Fruit fly (Drosophila melanogaster): Measurements from ENCODE around the gene heca.

The heca gene

DNA sequence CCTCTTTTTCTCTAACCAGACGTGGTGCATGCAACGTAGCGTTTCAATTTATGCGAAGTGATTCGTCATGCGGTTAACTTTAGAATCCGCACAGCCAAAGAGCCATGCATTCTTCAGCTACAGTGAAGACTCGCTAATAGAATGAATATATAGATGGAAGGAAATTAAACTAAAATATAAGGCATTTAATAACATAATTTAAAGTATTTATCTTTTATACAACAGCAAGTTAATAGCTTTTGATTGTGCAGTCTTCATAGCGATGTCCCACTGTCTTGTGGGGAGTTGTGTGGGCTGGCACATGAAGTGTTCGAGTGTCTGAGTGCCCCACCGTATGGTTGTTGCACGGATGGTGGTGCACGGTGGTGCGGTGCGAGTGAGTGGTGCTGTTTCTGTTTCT, 12.3 kb upstream of the heca start (continued):
- TF ChIP-seq twi (tag; optimal IDR thresholded peaks at IDR 0.05): peak; percentile 43
- no peak for TF ChIP-seq z (GFP tag; IDR thresholded peaks at IDR 0.05)
- no peak for TF ChIP-seq bowl (GFP tag; IDR thresholded peaks at IDR 0.05)
- TF ChIP-seq tin (GFP tag; optimal IDR thresholded peaks at IDR 0.05): peak; percentile 29
- no peak for TF ChIP-seq pita (GFP tag; optimal IDR thresholded peaks at IDR 0.05)
- TF ChIP-seq dmrt11E (tag; optimal IDR thresholded peaks at IDR 0.05): peak; percentile 69
- TF ChIP-seq Gug (GFP tag; IDR thresholded peaks at IDR 0.05): peak; percentile 32; the same call in 2 of the 4 replicates
- TF ChIP-seq Doc2 (GFP tag; IDR thresholded peaks at IDR 0.05): no peak
- TF ChIP-seq Ravus (GFP tag; IDR thresholded peaks at IDR 0.05): no peak
- TF ChIP-seq D19A (tag; optimal IDR thresholded peaks at IDR 0.05): no peak
- no peak for TF ChIP-seq CG8089 (GFP tag; optimal IDR thresholded peaks at IDR 0.05)
- TF ChIP-seq so (GFP tag; IDR thresholded peaks at IDR 0.05): 0 out of 3 replicates have a peak, but pooled peaks have one; percentile 13
- no peak for TF ChIP-seq aop (GFP tag; IDR thresholded peaks at IDR 0.05)
- TF ChIP-seq Ets65A (GFP tag): peak; percentile 88
- TF ChIP-seq gem (tag; optimal IDR thresholded peaks at IDR 0.05): peak; percentile 70
- no peak for TF ChIP-seq Spps (tag; optimal IDR thresholded peaks at IDR 0.05)
- peak; percentile 28; the same call in 1 of the 2 replicates for TF ChIP-seq CG7372 (GFP tag; IDR thresholded peaks at IDR 0.05)
- TF ChIP-seq wor (GFP tag; IDR thresholded peaks at IDR 0.05): peak; percentile 25; the same call in 1 of the 2 replicates
- TF ChIP-seq CG10979 (tag; optimal IDR thresholded peaks at IDR 0.05): peak; percentile 63
- TF ChIP-seq GATAe (GFP tag; conservative IDR thresholded peaks at IDR 0.05): no peak
- TF ChIP-seq lmd (GFP tag; IDR thresholded peaks at IDR 0.05): peak; percentile 58
- TF ChIP-seq CG12769 (tag; optimal IDR thresholded peaks at IDR 0.05): peak; percentile 56
- peak; percentile 72 for TF ChIP-seq oc (tag; optimal IDR thresholded peaks at IDR 0.05)
- TF ChIP-seq gce (GFP tag; IDR thresholded peaks at IDR 0.05): peak; percentile 44; the same call in 1 of the 3 replicates
- TF ChIP-seq C15 (GFP tag; IDR thresholded peaks at IDR 0.05): no peak
- TF ChIP-seq mirr (GFP tag; optimal IDR thresholded peaks at IDR 0.05): no peak
- no peak for TF ChIP-seq nerfin-2 (GFP tag; IDR thresholded peaks at IDR 0.05; ENCODE audit: partially characterized antibody)
- TF ChIP-seq run (tag; optimal IDR thresholded peaks at IDR 0.05): no peak
- TF ChIP-seq CG17912 (GFP tag; optimal IDR thresholded peaks at IDR 0.05): no peak
- TF ChIP-seq NC2β (GFP tag; optimal IDR thresholded peaks at IDR 0.05): no peak
- TF ChIP-seq CG10431 (GFP tag; optimal IDR thresholded peaks at IDR 0.05): peak; percentile 31
- no peak for TF ChIP-seq CG8944 (GFP tag; optimal IDR thresholded peaks at IDR 0.05)
- TF ChIP-seq CG12659 (GFP tag; optimal IDR thresholded peaks at IDR 0.05): peak; percentile 14
- no peak for TF ChIP-seq CG15696 (tag; optimal IDR thresholded peaks at IDR 0.05)
- 0 out of 3 replicates have a peak, but pooled peaks have one; percentile 47 for TF ChIP-seq jigr1 (GFP tag; IDR thresholded peaks at IDR 0.05)
- no peak for TF ChIP-seq CG42726 (GFP tag; IDR thresholded peaks at IDR 0.05; ENCODE audit: partially characterized antibody)
- TF ChIP-seq Dip2 (GFP tag; IDR thresholded peaks at IDR 0.05): no peak
- TF ChIP-seq Meics (GFP tag; optimal IDR thresholded peaks at IDR 0.05): no peak
- TF ChIP-seq CG10654 (GFP tag; optimal IDR thresholded peaks at IDR 0.05): peak; percentile 14
- no peak for TF ChIP-seq Sry-δ (GFP tag; optimal IDR thresholded peaks at IDR 0.05)
- TF ChIP-seq CG16813 (GFP tag; IDR thresholded peaks at IDR 0.05; ENCODE audit: partially characterized antibody): no peak
- no peak for TF ChIP-seq CG3847 (GFP tag; IDR thresholded peaks at IDR 0.05)
- TF ChIP-seq Sox102F (GFP tag; optimal IDR thresholded peaks at IDR 0.05): peak; percentile 79
- TF ChIP-seq Stat92E (GFP tag; optimal IDR thresholded peaks at IDR 0.05): no peak
- TF ChIP-seq CG5245 (GFP tag; optimal IDR thresholded peaks at IDR 0.05): peak; percentile 42
- TF ChIP-seq Asciz (GFP tag; optimal IDR thresholded peaks at IDR 0.05): no peak
- peak; percentile 71 for TF ChIP-seq dmrt99B (tag; optimal IDR thresholded peaks at IDR 0.05)
- peak; percentile 6 for TF ChIP-seq CG13775 (GFP tag; optimal IDR thresholded peaks at IDR 0.05)
- TF ChIP-seq CG17802 (tag; optimal IDR thresholded peaks at IDR 0.05): peak; percentile 37
- peak; percentile 40 for TF ChIP-seq tio (GFP tag; optimal IDR thresholded peaks at IDR 0.05)
- TF ChIP-seq ssp (GFP tag; IDR thresholded peaks at IDR 0.05): peak; percentile 38
